Fruit fly (Drosophila melanogaster) whole organism, embryonic: ENCODE data around the gene Leash.

Experiments used
- CG10267 ChIP-seq: fragments of 200-800 bp; sonication (Bioruptor generic); optimal IDR thresholded peaks from 2 replicates; lab custom pipeline; 2018; ENCODE audit warnings: missing biosample characterization, mild to moderate bottlenecking, missing genetic modification characterization, moderate library complexity
- CG10431 ChIP-seq: fragments of 200-800 bp; sonication (Bioruptor generic); optimal IDR thresholded peaks from 3 replicates; lab custom pipeline; 2018; ENCODE audit warnings: missing biosample characterization, mild to moderate bottlenecking, missing genetic modification characterization
- CG11456 ChIP-seq: fragments of 200-800 bp; sonication (Bioruptor generic); IDR thresholded peaks from 3 replicates; pipeline ENCODE4 v1.3.6; 2022; ENCODE audit warnings: missing biosample characterization, missing genetic modification characterization
- CG11695 ChIP-seq: fragments of 200-800 bp; sonication (Bioruptor generic); IDR thresholded peaks from 3 replicates; pipeline ENCODE4 v1.3.6; 2022; ENCODE audit warnings: missing biosample characterization, missing genetic modification characterization
- CG12155 ChIP-seq: fragments of 200-800 bp; sonication (Bioruptor generic); optimal IDR thresholded peaks from 3 replicates; lab custom pipeline; 2016; ENCODE audit warnings: missing biosample characterization, missing genetic modification characterization
- CG12391 ChIP-seq: fragments of 200-800 bp; sonication (Bioruptor generic); optimal IDR thresholded peaks from 3 replicates; lab custom pipeline; 2018; ENCODE audit warnings: missing biosample characterization, mild to moderate bottlenecking, missing genetic modification characterization, moderate library complexity
- CG13287 ChIP-seq: fragments of 200-800 bp; sonication (Bioruptor generic); IDR thresholded peaks from 2 replicates; pipeline ENCODE4 v1.3.6; 2022; ENCODE audit warnings: missing biosample characterization, missing genetic modification characterization; ENCODE audit not compliant: partially characterized antibody
- CG16863 ChIP-seq: fragments of 200-800 bp; sonication (Bioruptor generic); optimal IDR thresholded peaks from 3 replicates; lab custom pipeline; 2016; ENCODE audit warnings: missing biosample characterization, missing genetic modification characterization
- CG17912 ChIP-seq: fragments of 200-800 bp; sonication (Bioruptor generic); optimal IDR thresholded peaks from 2 replicates; lab custom pipeline; 2018; ENCODE audit warnings: missing biosample characterization, mild to moderate bottlenecking, missing genetic modification characterization
- CG1832 ChIP-seq: fragments of 200-800 bp; sonication (Bioruptor generic); optimal IDR thresholded peaks from 2 replicates; lab custom pipeline; 2017; ENCODE audit warnings: missing biosample characterization, mild to moderate bottlenecking, missing genetic modification characterization, inconsistent platforms
- CG2116 ChIP-seq: fragments of 200-800 bp; sonication (Bioruptor generic); optimal IDR thresholded peaks from 3 replicates; lab custom pipeline; 2018; ENCODE audit warnings: missing biosample characterization, mild to moderate bottlenecking, missing genetic modification characterization
- CG2199 ChIP-seq: fragments of 200-800 bp; sonication (Bioruptor generic); IDR thresholded peaks from 3 replicates; pipeline ENCODE4 v1.3.6; 2022; ENCODE audit warnings: missing biosample characterization, missing genetic modification characterization
- CG2202 ChIP-seq: fragments of 200-800 bp; sonication (Bioruptor generic); optimal IDR thresholded peaks from 2 replicates; lab custom pipeline; 2018; ENCODE audit warnings: missing biosample characterization, mild to moderate bottlenecking, missing genetic modification characterization
- CG33213 ChIP-seq: fragments of 200-800 bp; sonication (Bioruptor generic); optimal IDR thresholded peaks from 3 replicates; lab custom pipeline; 2016; ENCODE audit warnings: missing biosample characterization, missing genetic modification characterization
- CG4282 ChIP-seq: fragments of 200-800 bp; sonication (Bioruptor generic); optimal IDR thresholded peaks from 2 replicates; lab custom pipeline; 2016; ENCODE audit warnings: missing biosample characterization, missing genetic modification characterization
- CG5953 ChIP-seq: fragments of 200-800 bp; sonication (Bioruptor generic); IDR thresholded peaks from 2 replicates; pipeline ENCODE4 v1.3.6; 2022; ENCODE audit warnings: missing biosample characterization, missing genetic modification characterization
- CG7963 ChIP-seq: fragments of 200-800 bp; sonication (Bioruptor generic); IDR thresholded peaks from 3 replicates; pipeline ENCODE4 v1.3.6; 2022; ENCODE audit warnings: missing biosample characterization, missing genetic modification characterization; ENCODE audit not compliant: partially characterized antibody
- CG8924 ChIP-seq: fragments of 200-800 bp; optimal IDR thresholded peaks from 3 replicates; lab custom pipeline; 2019; ENCODE audit warnings: missing biosample characterization, mild to moderate bottlenecking, missing genetic modification characterization, moderate library complexity
- CG9609 ChIP-seq: fragments of 200-800 bp; sonication (Bioruptor generic); optimal IDR thresholded peaks from 3 replicates; lab custom pipeline; 2016; ENCODE audit warnings: missing biosample characterization, missing genetic modification characterization
- CG9817 ChIP-seq: fragments of 200-800 bp; sonication (Bioruptor generic); optimal IDR thresholded peaks from 2 replicates; lab custom pipeline; 2018; ENCODE audit warnings: missing biosample characterization, mild to moderate bottlenecking, missing genetic modification characterization, moderate library complexity
- Camta ChIP-seq: fragments of 200-800 bp; sonication (Bioruptor generic); optimal IDR thresholded peaks from 2 replicates; lab custom pipeline; 2016; ENCODE audit warnings: missing biosample characterization, missing genetic modification characterization
- Dad ChIP-seq: fragments of 200-800 bp; sonication (Bioruptor generic); optimal IDR thresholded peaks from 3 replicates; lab custom pipeline; 2016; ENCODE audit warnings: missing biosample characterization, missing genetic modification characterization
- HLH4C ChIP-seq: fragments of 200-800 bp; sonication (Bioruptor generic); IDR thresholded peaks from 3 replicates; pipeline ENCODE4 v1.3.6; 2022; ENCODE audit warnings: missing biosample characterization, missing genetic modification characterization; ENCODE audit not compliant: partially characterized antibody
- HLH54F ChIP-seq: fragments of 200-800 bp; sonication (Bioruptor generic); optimal IDR thresholded peaks from 3 replicates; lab custom pipeline; 2016; ENCODE audit warnings: missing biosample characterization, missing genetic modification characterization
- HmgD ChIP-seq: fragments of 200-800 bp; sonication (Bioruptor generic); optimal IDR thresholded peaks from 3 replicates; lab custom pipeline; 2016; ENCODE audit warnings: missing biosample characterization, missing genetic modification characterization
- HmgZ ChIP-seq: fragments of 200-800 bp; sonication (Bioruptor generic); optimal IDR thresholded peaks from 2 replicates; lab custom pipeline; 2018; ENCODE audit warnings: missing biosample characterization, mild to moderate bottlenecking, missing genetic modification characterization
- Hsf ChIP-seq: fragments of 200-800 bp; sonication (Bioruptor generic); optimal IDR thresholded peaks from 3 replicates; lab custom pipeline; 2016; ENCODE audit warnings: missing biosample characterization, missing genetic modification characterization
- Lhr ChIP-seq: fragments of 200-800 bp; sonication (Bioruptor generic); optimal IDR thresholded peaks from 3 replicates; lab custom pipeline; 2017; ENCODE audit warnings: mild to moderate bottlenecking, missing biosample characterization, missing genetic modification reagents, missing genetic modification characterization
- Pdp1 ChIP-seq, 2 experiments: fragments of 200-800 bp; sonication (Bioruptor generic); optimal IDR thresholded peaks; 3 replicates each; lab custom pipeline; 2016; ENCODE audit warnings: missing biosample characterization in 2 of 2, missing genetic modification characterization in 2 of 2, mild to moderate bottlenecking in 1 of 2, moderate library complexity in 1 of 2
- Sin3A ChIP-seq: fragments of >200 bp; optimal IDR thresholded peaks from 2 replicates; lab custom pipeline; 2018
- TFAM ChIP-seq: fragments of 200-800 bp; sonication (Bioruptor generic); optimal IDR thresholded peaks from 2 replicates; lab custom pipeline; 2017; ENCODE audit warnings: missing biosample characterization, missing genetic modification characterization, inconsistent platforms
- amos ChIP-seq: fragments of 200-800 bp; sonication (Bioruptor generic); IDR thresholded peaks from 2 replicates; pipeline ENCODE4 v1.3.6; 2022; ENCODE audit warnings: missing biosample characterization, missing genetic modification characterization; ENCODE audit not compliant: partially characterized antibody
- ato ChIP-seq: fragments of 200-800 bp; sonication (Bioruptor generic); IDR thresholded peaks from 2 replicates; pipeline ENCODE4 v1.3.6; 2022; ENCODE audit warnings: missing biosample characterization, missing genetic modification characterization; ENCODE audit not compliant: partially characterized antibody
- crp ChIP-seq, 2 experiments: fragments of 200-800 bp; sonication (Bioruptor generic); optimal IDR thresholded peaks; 2 replicates in 1 of 2; 3 replicates in 1 of 2; lab custom pipeline; 2017; ENCODE audit warnings: missing biosample characterization in 2 of 2, missing genetic modification characterization in 2 of 2, mild to moderate bottlenecking in 1 of 2, moderate library complexity in 1 of 2
- da ChIP-seq: fragments of 200-800 bp; sonication (Bioruptor generic); optimal IDR thresholded peaks from 2 replicates; lab custom pipeline; 2016; ENCODE audit warnings: missing biosample characterization, missing genetic modification characterization
- dpn ChIP-seq, 2 experiments: fragments of 200-800 bp; sonication (Bioruptor generic); optimal IDR thresholded peaks; 3 replicates each; lab custom pipeline; 2016; ENCODE audit warnings: missing biosample characterization in 2 of 2, missing genetic modification characterization in 2 of 2
- emc ChIP-seq: fragments of 200-800 bp; sonication (Bioruptor generic); optimal IDR thresholded peaks from 2 replicates; lab custom pipeline; 2016; ENCODE audit warnings: missing biosample characterization, missing genetic modification characterization
- ems ChIP-seq: fragments of 200-800 bp; sonication (Bioruptor generic); optimal IDR thresholded peaks from 3 replicates; lab custom pipeline; 2016; ENCODE audit warnings: missing biosample characterization, missing genetic modification characterization
- hb ChIP-seq: fragments of 200-800 bp; sonication (Bioruptor generic); IDR thresholded peaks from 3 replicates; pipeline ENCODE4 v1.3.6; 2022; ENCODE audit warnings: missing biosample characterization, missing genetic modification characterization; ENCODE audit not compliant: partially characterized antibody
- jumu ChIP-seq: fragments of 200-800 bp; sonication (Bioruptor generic); optimal IDR thresholded peaks from 3 replicates; lab custom pipeline; 2016; ENCODE audit warnings: missing biosample characterization, missing genetic modification characterization
- mam ChIP-seq: fragments of 200-800 bp; sonication (Bioruptor generic); optimal IDR thresholded peaks from 3 replicates; lab custom pipeline; 2016; ENCODE audit warnings: missing biosample characterization, missing genetic modification characterization
- mld ChIP-seq: fragments of 200-800 bp; sonication (Bioruptor generic); IDR thresholded peaks from 3 replicates; pipeline ENCODE4 v1.3.6; 2022; ENCODE audit warnings: missing biosample characterization, missing genetic modification characterization; ENCODE audit not compliant: partially characterized antibody
- pfk ChIP-seq: fragments of 200-800 bp; sonication (Bioruptor generic); optimal IDR thresholded peaks from 2 replicates; lab custom pipeline; 2018; ENCODE audit warnings: missing biosample characterization, mild to moderate bottlenecking, missing genetic modification characterization, moderate library complexity
- run ChIP-seq: fragments of 200-800 bp; sonication (Bioruptor generic); optimal IDR thresholded peaks from 3 replicates; lab custom pipeline; 2018; ENCODE audit warnings: missing biosample characterization, mild to moderate bottlenecking, missing genetic modification characterization
- sc ChIP-seq, 3 experiments: fragments of >200 bp in 2 of 3; fragments of 200-800 bp in 1 of 3; sonication (Bioruptor generic) in 1 of 3; optimal IDR thresholded peaks; 2 replicates in 2 of 3; 3 replicates in 1 of 3; lab custom pipeline; 2017; ENCODE audit warnings: mild to moderate bottlenecking in 1 of 3, missing biosample characterization in 1 of 3, missing genetic modification characterization in 1 of 3, missing genetic modification reagents in 1 of 3
- sisA ChIP-seq: fragments of 200-800 bp; sonication (Bioruptor generic); IDR thresholded peaks from 2 replicates; pipeline ENCODE4 v1.3.6; 2022; ENCODE audit warnings: missing biosample characterization, missing genetic modification characterization
- ssp ChIP-seq: fragments of 200-800 bp; sonication (Bioruptor generic); IDR thresholded peaks from 2 replicates; pipeline ENCODE4 v1.3.6; 2022; ENCODE audit warnings: missing biosample characterization, missing genetic modification characterization
- tap ChIP-seq: fragments of 200-800 bp; optimal IDR thresholded peaks from 3 replicates; lab custom pipeline; 2019; ENCODE audit warnings: missing biosample characterization, mild to moderate bottlenecking, missing genetic modification characterization, moderate library complexity
- tio ChIP-seq: fragments of 200-800 bp; sonication (Bioruptor generic); optimal IDR thresholded peaks from 2 replicates; lab custom pipeline; 2017; ENCODE audit warnings: missing biosample characterization, missing genetic modification characterization, inconsistent platforms

The Leash gene

dm6 chr3R:10893327-10893726, 8.0 kb downstream of the Leash start, which contains the start of gene CG6621 (continued):
- TF ChIP-seq CG4282 (no peak), CG9817 (tag; lab: Kevin White, UChicago) (peak; percentile 31), crp (GFP tag; optimal IDR thresholded peaks at IDR 0.05; lab: Kevin White, UChicago) (peak in 1 of 2 experiments; percentile 54), CG12391 (tag; lab: Kevin White, UChicago) (peak; percentile 31), jumu (GFP tag; lab: Kevin White, UChicago) (no peak), ems (peak; percentile 46), CG9609 (peak; percentile 56), Camta (GFP tag; lab: Kevin White, UChicago) (no peak), pfk (GFP tag; lab: Kevin White, UChicago) (no peak), CG2199 (GFP tag; lab: Robert Waterston, UW) (no peak), HLH54F (GFP tag; lab: Kevin White, UChicago) (peak; percentile 10), CG11695 (no peak), CG2202 (tag; lab: Kevin White, UChicago) (peak; percentile 7), Pdp1 (GFP tag; optimal IDR thresholded peaks at IDR 0.05; lab: Kevin White, UChicago) (no peak), mld (GFP tag; lab: Robert Waterston, UW) (no peak), Sin3A (peak; percentile 80), CG7963 (GFP tag; lab: Robert Waterston, UW) (0 out of 3 replicates have a peak, but pooled peaks have one; percentile 43), CG17912 (peak; percentile 30), CG1832 (GFP tag; lab: Kevin White, UChicago) (no peak), Hsf (GFP tag; lab: Kevin White, UChicago) (no peak), HmgD (peak; percentile 4), CG11456 (GFP tag; lab: Robert Waterston, UW) (0 out of 3 replicates have a peak, but pooled peaks have one; percentile 23), tio (GFP tag; lab: Kevin White, UChicago) (no peak), Dad (no peak), CG16863 (GFP tag; lab: Kevin White, UChicago) (no peak), CG33213 (GFP tag; lab: Kevin White, UChicago) (peak; percentile 73), sisA (GFP tag; lab: Robert Waterston, UW) (no peak), sc (optimal IDR thresholded peaks at IDR 0.05; lab: Kevin White, UChicago) (no peak), sc (GFP tag; optimal IDR thresholded peaks at IDR 0.05; lab: Kevin White, UChicago) (no peak), HmgZ (tag; lab: Kevin White, UChicago) (peak; percentile 85), CG12155 (peak; percentile 53), ssp (GFP tag; lab: Robert Waterston, UW) (0 out of 2 replicates have a peak, but pooled peaks have one; percentile 10), amos (GFP tag; lab: Robert Waterston, UW) (peak; percentile 73; the same call in 1 of the 2 replicates), da (GFP tag; lab: Kevin White, UChicago) (no peak), TFAM (no peak), hb (peak; percentile 46; the same call in 1 of the 3 replicates), dpn (GFP tag; optimal IDR thresholded peaks at IDR 0.05; lab: Kevin White, UChicago) (peak in 1 of 2 experiments; percentile 10), ato (GFP tag; lab: Robert Waterston, UW) (0 out of 2 replicates have a peak, but pooled peaks have one; percentile 24), emc (GFP tag; lab: Kevin White, UChicago) (no peak), CG8924 (peak; percentile 20), CG13287 (GFP tag; lab: Robert Waterston, UW) (peak; percentile 77), tap (no peak), CG2116 (GFP tag; lab: Kevin White, UChicago) (peak; percentile 52), Lhr (GFP tag; lab: Kevin White, UChicago) (peak; percentile 96), CG10267 (tag; lab: Kevin White, UChicago) (peak; percentile 57), mam (no peak), CG5953 (no peak), HLH4C (GFP tag; lab: Robert Waterston, UW) (0 out of 3 replicates have a peak, but pooled peaks have one; percentile 36), CG10431 (GFP tag; lab: Kevin White, UChicago) (no peak), run (tag; lab: Kevin White, UChicago) (no peak)
